Worm (Caenorhabditis elegans) whole organism, mixed stage, embryonic: ENCODE results near the gene ZK863.8.

Experiments
- ceh-83 ChIP-seq: fragments of 200-800 bp; sonication (Bioruptor generic); optimal IDR thresholded peaks from 2 replicates; lab custom pipeline; 2018; ENCODE audit warnings: mild to moderate bottlenecking, missing genetic modification characterization, missing compliant biosample characterization
- lin-13 ChIP-seq: fragments of 150-350 bp; optimal IDR thresholded peaks from 2 replicates; lab custom pipeline; 2014; ENCODE audit warnings: missing biosample characterization, missing genetic modification characterization
- nhr-12 ChIP-seq: fragments of 150-350 bp; optimal IDR thresholded peaks from 2 replicates; lab custom pipeline; 2014; ENCODE audit warnings: missing biosample characterization, missing genetic modification characterization
- sem-2 ChIP-seq: fragments of 200-800 bp; sonication (Bioruptor generic); optimal IDR thresholded peaks from 2 replicates; lab custom pipeline; 2018; ENCODE audit warnings: mild to moderate bottlenecking, missing genetic modification characterization, missing compliant biosample characterization
- unc-62 ChIP-seq: fragments of 150-350 bp; optimal IDR thresholded peaks from 2 replicates; lab custom pipeline; 2014; ENCODE audit warnings: missing biosample characterization, missing genetic modification reagents, missing genetic modification characterization
- zip-8 ChIP-seq: fragments of 150-350 bp; optimal IDR thresholded peaks from 2 replicates; lab custom pipeline; 2014; ENCODE audit warnings: missing biosample characterization, missing genetic modification characterization

- no peak for TF ChIP-seq zip-8
- TF ChIP-seq ceh-83 (GFP tag; lab: Kevin White, UChicago): no peak
- no peak for TF ChIP-seq lin-13 (tag; lab: Kevin White, UChicago)
- no peak for TF ChIP-seq sem-2 (GFP tag; lab: Kevin White, UChicago)
- no peak for TF ChIP-seq unc-62 (GFP tag; lab: Kevin White, UChicago)
- no peak for TF ChIP-seq nhr-12 (tag; lab: Kevin White, UChicago)
These were observed 49.4 kb downstream of the ZK863.8 start for ce11 chrV:12137942-12138341.
